Worm (Caenorhabditis elegans): Measurements from ENCODE around the gene ZC250.2.
A peak's percentile ranks its signal among the peaks of the same experiment; 100 is the strongest.

Gene ZC250.2

ce11 chrV:5799373-5799772 lies 7.2 kb downstream of the ZC250.2 start, which contains the start of gene cyn-17:
cyn-17 (plus strand) TSS chrV:5799673.
- TF ChIP-seq nhr-12 (tag; optimal IDR thresholded peaks at IDR 0.05) (no peak), sea-2 (GFP tag; optimal IDR thresholded peaks at IDR 0.05) (no peak)

DNA sequence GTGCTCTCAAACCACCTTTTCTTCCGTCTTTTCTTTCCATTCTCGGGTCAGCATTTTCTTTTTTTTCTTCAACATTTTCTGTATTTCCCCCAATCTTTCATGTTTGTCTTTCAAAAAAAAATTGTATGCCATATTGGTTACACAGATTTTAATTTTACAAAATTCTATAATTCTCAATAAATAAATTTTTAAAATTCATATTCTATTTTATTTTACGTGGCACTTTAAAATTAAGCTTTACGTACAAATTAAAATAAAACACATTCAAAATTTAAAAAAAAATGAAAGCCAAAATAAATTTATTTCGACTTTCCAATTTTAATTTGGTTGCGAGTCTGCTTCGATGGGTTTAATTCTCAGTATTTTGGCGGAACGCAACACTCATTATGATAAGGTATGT lies 13.3 kb downstream of the ZC250.2 start, which contains the start of gene ZC250.5:
Gene ZC250.5 (plus strand): TSS at position 301 of the 400 bp plus-strand sequence.
- TF ChIP-seq lin-39 (tag; optimal IDR thresholded peaks at IDR 0.05) (no peak), ceh-28 (tag; optimal IDR thresholded peaks at IDR 0.05) (no peak), ztf-4 (tag; optimal IDR thresholded peaks at IDR 0.05) (no peak), nhr-23 (tag; optimal IDR thresholded peaks at IDR 0.05) (no peak), nhr-237 (tag; optimal IDR thresholded peaks at IDR 0.05) (no peak), egl-5 (tag; optimal IDR thresholded peaks at IDR 0.05) (no peak), unc-62 (GFP tag; optimal IDR thresholded peaks at IDR 0.05) (no peak)

DNA sequence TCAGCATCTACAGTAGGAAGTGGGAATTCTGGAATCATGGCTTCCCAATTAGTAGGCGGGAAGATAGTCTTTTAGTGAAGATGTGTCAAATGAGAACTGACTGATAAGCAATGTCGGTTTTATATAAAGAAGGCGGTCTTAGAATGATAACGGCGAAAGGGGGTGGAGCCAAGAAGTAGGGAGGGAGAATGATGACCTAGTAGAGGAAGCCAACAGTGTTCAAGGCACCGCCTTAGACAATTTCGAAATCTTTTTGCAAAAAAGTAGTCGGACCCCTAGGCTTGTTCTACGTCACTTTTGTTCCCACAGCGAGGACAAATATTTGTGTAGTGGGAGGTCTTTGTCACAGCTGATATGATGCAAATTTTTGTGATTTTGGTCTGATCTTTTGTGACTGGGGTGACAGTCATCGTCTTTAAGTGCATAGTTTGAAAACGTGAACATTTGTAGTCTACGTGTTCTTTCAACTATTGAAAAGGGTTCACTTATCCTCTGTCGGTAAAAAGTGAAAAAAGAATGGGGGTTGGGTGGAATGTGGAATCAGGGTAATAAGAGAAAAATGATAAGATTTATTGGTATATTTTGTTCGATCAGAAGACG lies 21.0 kb downstream of the ZC250.2 start, which contains the start of gene ZC250.4:
Gene ZC250.4 (minus strand): TSS at position 78 of the 600 bp plus-strand sequence.
- no peak for TF ChIP-seq fkh-10 (GFP tag; optimal IDR thresholded peaks at IDR 0.05)
- TF ChIP-seq elt-2 (tag; optimal IDR thresholded peaks at IDR 0.05), result peak; percentile 82

- TF ChIP-seq egl-27 (tag; optimal IDR thresholded peaks at IDR 0.05) (no peak), lin-39 (tag; optimal IDR thresholded peaks at IDR 0.05) (no peak), elt-2 (tag; optimal IDR thresholded peaks at IDR 0.05) (peak; percentile 81), jun-1 (tag; optimal IDR thresholded peaks at IDR 0.05) (no peak), fkh-2 (tag; optimal IDR thresholded peaks at IDR 0.05) (no peak), elt-1 (tag; optimal IDR thresholded peaks at IDR 0.05) (no peak), mdl-1 (tag; optimal IDR thresholded peaks at IDR 0.05) (no peak), nhr-77 (tag; optimal IDR thresholded peaks at IDR 0.05) (no peak), nhr-28 (tag; optimal IDR thresholded peaks at IDR 0.05) (no peak)
Measured at ce11 chrV:5816470-5817061, 24.4 kb downstream of the ZC250.2 start.

DNA sequence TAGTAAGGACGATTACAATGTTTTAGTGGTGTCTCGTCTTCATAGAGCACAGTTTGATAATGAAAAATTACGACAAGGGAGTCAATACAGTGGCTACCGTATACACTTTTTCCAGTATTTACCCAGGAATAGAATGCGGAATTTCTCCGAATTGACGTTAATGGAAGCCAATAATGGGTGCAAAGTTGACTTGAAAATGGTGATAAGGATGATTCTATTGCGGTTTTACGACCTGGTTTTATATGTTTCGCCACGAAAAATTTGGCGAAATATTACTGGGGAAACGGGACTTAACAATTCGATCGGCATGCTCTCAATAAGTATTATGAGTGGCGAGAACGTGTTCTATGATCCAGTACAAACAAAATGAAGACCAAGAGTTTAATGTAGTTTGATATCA lies 27.8 kb downstream of the ZC250.2 start:
- TF ChIP-seq ztf-11 (tag; optimal IDR thresholded peaks at IDR 0.05) (no peak), ama-1 (optimal IDR thresholded peaks at IDR 0.05) (no peak), nhr-11 (tag; optimal IDR thresholded peaks at IDR 0.05) (no peak), lin-39 (tag; optimal IDR thresholded peaks at IDR 0.05) (no peak), nfya-1 (tag; optimal IDR thresholded peaks at IDR 0.05; ENCODE audit: insufficient read depth) (no peak), mml-1 (tag; optimal IDR thresholded peaks at IDR 0.05) (no peak), elt-2 (tag; optimal IDR thresholded peaks at IDR 0.05) (peak; percentile 75), nhr-28 (tag; optimal IDR thresholded peaks at IDR 0.05) (no peak), nhr-67 (tag; optimal IDR thresholded peaks at IDR 0.05) (no peak), pqm-1 (tag; optimal IDR thresholded peaks at IDR 0.05) (peak; percentile 58), nhr-43 (tag; optimal IDR thresholded peaks at IDR 0.05; ENCODE audit: poor library complexity, severe bottlenecking) (no peak), fos-1 (tag; optimal IDR thresholded peaks at IDR 0.05) (no peak), nhr-23 (tag; optimal IDR thresholded peaks at IDR 0.05) (no peak)

DNA sequence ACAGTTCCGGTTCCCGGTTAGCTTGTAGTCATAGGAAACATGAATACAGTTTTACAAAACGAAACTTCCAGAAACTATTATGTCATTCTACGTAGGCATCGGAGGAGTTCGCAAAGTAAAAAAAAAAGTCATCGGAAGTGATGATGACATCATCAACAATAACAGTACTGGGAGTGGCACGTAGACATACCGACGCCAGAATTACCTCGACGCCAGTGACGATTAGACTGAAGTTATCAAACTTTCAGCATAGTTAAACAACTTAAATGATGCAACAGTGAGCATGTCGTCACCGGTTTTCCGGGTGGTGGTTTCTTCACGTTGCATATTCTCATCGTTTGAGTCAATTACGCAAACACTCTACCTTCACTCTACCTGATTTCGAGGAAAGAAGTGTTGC lies 28.3 kb downstream of the ZC250.2 start:
- TF ChIP-seq unc-62 (GFP tag; optimal IDR thresholded peaks at IDR 0.05) (no peak), ZK546.5 (tag; optimal IDR thresholded peaks at IDR 0.05) (no peak), nfya-1 (tag; optimal IDR thresholded peaks at IDR 0.05; ENCODE audit: insufficient read depth) (no peak), ceh-16 (tag; optimal IDR thresholded peaks at IDR 0.05) (no peak), zag-1 (tag; optimal IDR thresholded peaks at IDR 0.05) (no peak), nhr-67 (tag; optimal IDR thresholded peaks at IDR 0.05) (no peak), mdl-1 (tag; optimal IDR thresholded peaks at IDR 0.05) (no peak), aly-2 (tag; optimal IDR thresholded peaks at IDR 0.05) (no peak), pqm-1 (tag; optimal IDR thresholded peaks at IDR 0.05) (no peak), ama-1 (optimal IDR thresholded peaks at IDR 0.05) (no peak), unc-39 (tag; optimal IDR thresholded peaks at IDR 0.05) (no peak), eor-1 (tag; optimal IDR thresholded peaks at IDR 0.05) (no peak), nhr-237 (tag; optimal IDR thresholded peaks at IDR 0.05) (no peak), fkh-2 (tag; optimal IDR thresholded peaks at IDR 0.05) (no peak), ceh-82 (tag; optimal IDR thresholded peaks at IDR 0.05) (no peak), pha-4 (tag; optimal IDR thresholded peaks at IDR 0.05) (no peak), daf-12 (tag; optimal IDR thresholded peaks at IDR 0.05) (no peak), nhr-11 (tag; optimal IDR thresholded peaks at IDR 0.05) (no peak), tbx-2 (tag; optimal IDR thresholded peaks at IDR 0.05) (no peak)
